Worm (Caenorhabditis elegans): ENCODE measurements around the gene C05B5.1.

ce11 chrIII:10001060-10001459, 12.8 kb upstream of the C05B5.1 start, which contains the start of gene C05B5.5:
- no peak for TF ChIP-seq unc-62 (GFP tag; optimal IDR thresholded peaks at IDR 0.05)
- TF ChIP-seq nhr-28 (tag; optimal IDR thresholded peaks at IDR 0.05) = no peak
- no peak for TF ChIP-seq nhr-11 (tag; optimal IDR thresholded peaks at IDR 0.05)
- TF ChIP-seq nhr-19 (GFP tag; conservative IDR thresholded peaks at IDR 0.05) = no peak
- TF ChIP-seq ceh-90 (tag; optimal IDR thresholded peaks at IDR 0.05) = no peak
- no peak for TF ChIP-seq nhr-90 (tag; optimal IDR thresholded peaks at IDR 0.05; ENCODE audit: poor library complexity)
- TF ChIP-seq egl-27 (tag; optimal IDR thresholded peaks at IDR 0.05) = no peak
- no peak for TF ChIP-seq ztf-11 (tag; optimal IDR thresholded peaks at IDR 0.05)
- no peak for TF ChIP-seq efl-1 (optimal IDR thresholded peaks at IDR 0.05)
- TF ChIP-seq efl-1 (GFP tag; optimal IDR thresholded peaks at IDR 0.05 in 1 of 2) = no peak
- no peak for TF ChIP-seq elt-2 (tag; optimal IDR thresholded peaks at IDR 0.05)
- TF ChIP-seq mdl-1 (tag; optimal IDR thresholded peaks at IDR 0.05) = no peak
- TF ChIP-seq lin-15B (tag; optimal IDR thresholded peaks at IDR 0.05) = no peak
- no peak for TF ChIP-seq skn-1 (tag; optimal IDR thresholded peaks at IDR 0.05)
- TF ChIP-seq zag-1 (tag; optimal IDR thresholded peaks at IDR 0.05) = no peak

All from whole organism, L1 larva.